Fruit fly (Drosophila melanogaster): ENCODE results near the gene FoxP.
A peak's percentile ranks its signal among the peaks of the same experiment; 100 is the strongest.

FoxP gene

DNA sequence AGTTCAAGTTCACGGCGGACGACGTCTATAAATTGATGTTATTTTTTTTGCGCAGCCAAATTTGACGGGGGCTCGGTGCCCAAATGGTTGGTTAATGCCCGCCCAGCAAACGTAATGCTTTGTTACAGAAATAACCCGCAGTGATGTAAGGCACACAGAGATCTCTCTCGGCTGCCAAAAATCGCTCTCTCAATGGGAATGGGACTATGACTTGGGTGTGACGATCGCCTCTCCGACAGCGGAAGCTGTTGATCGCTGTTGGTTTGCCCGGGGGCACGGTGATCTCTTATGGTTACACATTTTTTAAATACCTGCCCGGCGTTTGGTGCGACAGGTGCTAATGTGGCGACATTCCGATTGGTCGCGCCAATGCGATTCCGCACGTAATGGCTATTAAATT, 39.5 kb upstream of the FoxP start (continued):
- TF ChIP-seq CG15514 (GFP tag; optimal IDR thresholded peaks at IDR 0.05) (no peak), CG31441 (GFP tag; IDR thresholded peaks at IDR 0.05) (no peak), slbo (GFP tag; IDR thresholded peaks at IDR 0.05) (no peak), nau (GFP tag; optimal IDR thresholded peaks at IDR 0.05) (peak; percentile 30), CG43689 (GFP tag; IDR thresholded peaks at IDR 0.05) (no peak), MTF-1 (GFP tag; optimal IDR thresholded peaks at IDR 0.05; ENCODE audit: borderline replicate concordance) (no peak), Sox100B (GFP tag; optimal IDR thresholded peaks at IDR 0.05) (no peak), Trl (optimal IDR thresholded peaks at IDR 0.05) (peak in 1 of 2 experiments; percentile 56), Trl (GFP tag; optimal IDR thresholded peaks at IDR 0.05) (no peak), Six4 (GFP tag; optimal IDR thresholded peaks at IDR 0.05) (no peak), MESR4 (GFP tag; optimal IDR thresholded peaks at IDR 0.05) (no peak), pros (GFP tag; optimal IDR thresholded peaks at IDR 0.05) (no peak), tup (GFP tag; optimal IDR thresholded peaks at IDR 0.05) (no peak), CG2889 (GFP tag; IDR thresholded peaks at IDR 0.05) (no peak), fd96Cb (tag; optimal IDR thresholded peaks at IDR 0.05) (no peak), trem (tag; optimal IDR thresholded peaks at IDR 0.05) (no peak), TFAM (GFP tag; optimal IDR thresholded peaks at IDR 0.05) (no peak), Kr (GFP tag; optimal IDR thresholded peaks at IDR 0.05) (no peak), br (optimal IDR thresholded peaks at IDR 0.05) (no peak), unpg (GFP tag; optimal IDR thresholded peaks at IDR 0.05) (no peak), fd102C (GFP tag; optimal IDR thresholded peaks at IDR 0.05) (no peak), CG4730 (GFP tag; IDR thresholded peaks at IDR 0.05) (no peak), CG34376 (GFP tag; optimal IDR thresholded peaks at IDR 0.05) (no peak), pan (optimal IDR thresholded peaks at IDR 0.05) (no peak), pan (GFP tag; optimal IDR thresholded peaks at IDR 0.05 in 1 of 2, IDR thresholded peaks at IDR 0.05 in 1 of 2) (no peak), dmrt99B (tag; optimal IDR thresholded peaks at IDR 0.05) (no peak), Ets65A (GFP tag) (no peak), twi (tag; optimal IDR thresholded peaks at IDR 0.05) (no peak), CG12104 (GFP tag; optimal IDR thresholded peaks at IDR 0.05) (no peak), org-1 (GFP tag; optimal IDR thresholded peaks at IDR 0.05) (no peak), zfh2 (GFP tag; optimal IDR thresholded peaks at IDR 0.05) (no peak), CG32532 (GFP tag; IDR thresholded peaks at IDR 0.05) (0 out of 2 replicates have a peak, but pooled peaks have one; percentile 24), CG17385 (GFP tag; optimal IDR thresholded peaks at IDR 0.05) (no peak), CG42726 (GFP tag; IDR thresholded peaks at IDR 0.05; ENCODE audit: partially characterized antibody) (no peak), psq (GFP tag; optimal IDR thresholded peaks at IDR 0.05) (no peak), CG5953 (GFP tag; IDR thresholded peaks at IDR 0.05) (no peak), fd3F (GFP tag; optimal IDR thresholded peaks at IDR 0.05) (no peak), tin (GFP tag; optimal IDR thresholded peaks at IDR 0.05) (no peak), CG8944 (GFP tag; optimal IDR thresholded peaks at IDR 0.05) (no peak), sd (tag; optimal IDR thresholded peaks at IDR 0.05) (peak; percentile 98), CG13624 (GFP tag; optimal IDR thresholded peaks at IDR 0.05) (peak; percentile 30), salm (tag; optimal IDR thresholded peaks at IDR 0.05) (no peak), CG34422 (GFP tag; IDR thresholded peaks at IDR 0.05) (no peak), Sry-δ (GFP tag; optimal IDR thresholded peaks at IDR 0.05) (no peak), Elba2 (GFP tag; optimal IDR thresholded peaks at IDR 0.05) (no peak), lmd (GFP tag; IDR thresholded peaks at IDR 0.05) (no peak), CG4854 (GFP tag; optimal IDR thresholded peaks at IDR 0.05) (no peak), chn (GFP tag; optimal IDR thresholded peaks at IDR 0.05) (no peak), CG8290 (GFP tag; optimal IDR thresholded peaks at IDR 0.05) (no peak), CG8290 (tag; optimal IDR thresholded peaks at IDR 0.05) (no peak), CG14441 (GFP tag; IDR thresholded peaks at IDR 0.05) (no peak), tna (GFP tag; IDR thresholded peaks at IDR 0.05; ENCODE audit: partially characterized antibody) (no peak), CG17186 (GFP tag; optimal IDR thresholded peaks at IDR 0.05) (no peak), Bdp1 (GFP tag; optimal IDR thresholded peaks at IDR 0.05) (no peak)
